Worm (Caenorhabditis elegans) whole organism, early embryonic: ENCODE data around the gene mlt-9.

Source experiments
- B0310.2 ChIP-seq: sonication (generic microtip); optimal IDR thresholded peaks from 2 replicates; lab custom pipeline; 2016; ENCODE audit warnings: mild to moderate bottlenecking, missing genetic modification characterization, missing compliant biosample characterization
- F13C5.2 ChIP-seq: sonication (generic microtip); optimal IDR thresholded peaks from 2 replicates; lab custom pipeline; 2017; ENCODE audit warnings: mild to moderate bottlenecking, missing genetic modification characterization, inconsistent platforms, missing compliant biosample characterization
- aly-1 ChIP-seq: sonication (generic microtip); optimal IDR thresholded peaks from 2 replicates; lab custom pipeline; 2016; ENCODE audit warnings: missing genetic modification characterization, missing compliant biosample characterization
- ama-1 ChIP-seq: fragments of 150-350 bp; optimal IDR thresholded peaks from 2 replicates; lab custom pipeline; 2014
- ceh-13 ChIP-seq: fragments of 200-800 bp; sonication (Bioruptor generic); optimal IDR thresholded peaks from 2 replicates; lab custom pipeline; 2018; ENCODE audit warnings: mild to moderate bottlenecking, missing genetic modification characterization, missing compliant biosample characterization
- ceh-36 ChIP-seq: sonication (generic microtip); optimal IDR thresholded peaks from 2 replicates; lab custom pipeline; 2016; ENCODE audit warnings: missing genetic modification characterization, inconsistent platforms, missing compliant biosample characterization
- ets-7 ChIP-seq: sonication (generic microtip); optimal IDR thresholded peaks from 2 replicates; lab custom pipeline; 2016; ENCODE audit warnings: missing genotype, missing genetic modification characterization, missing compliant biosample characterization
- flt-1 ChIP-seq: fragments of 200-800 bp; sonication (Bioruptor generic); IDR thresholded peaks from 2 replicates; pipeline ENCODE4 v1.3.6; 2022; ENCODE audit warnings: missing genetic modification characterization, missing compliant biosample characterization
- hmbx-1 ChIP-seq: sonication (generic microtip); optimal IDR thresholded peaks from 2 replicates; lab custom pipeline; 2016; ENCODE audit warnings: mild to moderate bottlenecking, missing genetic modification characterization, missing compliant biosample characterization
- hmg-4 ChIP-seq: fragments of 200-800 bp; sonication (Bioruptor generic); optimal IDR thresholded peaks from 2 replicates; lab custom pipeline; 2018; ENCODE audit warnings: mild to moderate bottlenecking, missing genetic modification characterization, missing compliant biosample characterization
- hnd-1 ChIP-seq: sonication (generic microtip); optimal IDR thresholded peaks from 2 replicates; lab custom pipeline; 2016; ENCODE audit warnings: missing genetic modification characterization, missing compliant biosample characterization
- pes-1 ChIP-seq: fragments of 200-800 bp; sonication (Bioruptor generic); IDR thresholded peaks from 2 replicates; pipeline ENCODE4 v1.3.6; 2022; ENCODE audit warnings: missing genetic modification reagents, missing genetic modification characterization, missing compliant biosample characterization
- scrt-1 ChIP-seq: fragments of 200-800 bp; sonication (Bioruptor generic); IDR thresholded peaks from 2 replicates; pipeline ENCODE4 v1.3.6; 2022; ENCODE audit warnings: missing genetic modification characterization, missing compliant biosample characterization
- sea-1 ChIP-seq: fragments of 200-800 bp; sonication (Bioruptor generic); conservative IDR thresholded peaks from 2 replicates; pipeline ENCODE4 v1.3.6; 2022; ENCODE audit warnings: missing genetic modification characterization, missing compliant biosample characterization
- tbx-11 ChIP-seq: fragments of 200-800 bp; sonication (Bioruptor generic); IDR thresholded peaks from 2 replicates; pipeline ENCODE4 v1.3.6; 2022; ENCODE audit warnings: missing genetic modification characterization, missing compliant biosample characterization
- tbx-37 ChIP-seq: fragments of 200-800 bp; sonication (Bioruptor generic); conservative IDR thresholded peaks from 2 replicates; pipeline ENCODE4 v1.3.6; 2022; ENCODE audit warnings: missing genetic modification reagents, missing genetic modification characterization, missing compliant biosample characterization
- tra-4 ChIP-seq: sonication (generic microtip); optimal IDR thresholded peaks from 2 replicates; lab custom pipeline; 2017; ENCODE audit warnings: missing genetic modification characterization, missing compliant biosample characterization

The mlt-9 gene

ce11 chrX:15107747-15108252, at the start of gene mlt-9:
Gene mlt-9, minus strand, starts transcription at chrX:15107797.
- no peak for TF ChIP-seq hmbx-1
- TF ChIP-seq ceh-36, result no peak
- TF ChIP-seq aly-1, result peak; percentile 20

- no peak for TF ChIP-seq ets-7
- TF ChIP-seq aly-1, result no peak
- no peak for TF ChIP-seq ceh-13 (GFP tag; lab: Kevin White, UChicago)
- no peak for TF ChIP-seq ceh-36
- TF ChIP-seq F13C5.2 (tag; lab: Kevin White, UChicago), result no peak
- TF ChIP-seq tbx-37 (GFP tag; lab: Robert Waterston, UW), result no peak
- TF ChIP-seq tra-4 (tag; lab: Kevin White, UChicago), result no peak
- no peak for TF ChIP-seq hmbx-1
- TF ChIP-seq sea-1 (GFP tag; lab: Robert Waterston, UW), result no peak
- TF ChIP-seq scrt-1 (GFP tag; lab: Robert Waterston, UW), result no peak
- no peak for TF ChIP-seq hnd-1
- no peak for TF ChIP-seq tbx-11 (GFP tag; lab: Robert Waterston, UW)
- TF ChIP-seq pes-1 (GFP tag; lab: Robert Waterston, UW), result no peak
- no peak for TF ChIP-seq flt-1 (GFP tag; lab: Robert Waterston, UW)
- no peak for TF ChIP-seq ama-1 (lab: Kevin White, UChicago)
Measured at ce11 chrX:15155054-15155453, 47.5 kb upstream of the mlt-9 start.

- TF ChIP-seq pes-1 (GFP tag; lab: Robert Waterston, UW) (no peak), hnd-1 (no peak), ama-1 (lab: Kevin White, UChicago) (no peak), ceh-36 (no peak), hmg-4 (no peak), sea-1 (GFP tag; lab: Robert Waterston, UW) (no peak), tra-4 (tag; lab: Kevin White, UChicago) (no peak), ceh-13 (GFP tag; lab: Kevin White, UChicago) (no peak), B0310.2 (tag; lab: Kevin White, UChicago) (no peak), tbx-37 (GFP tag; lab: Robert Waterston, UW) (no peak), hmbx-1 (no peak), tbx-11 (GFP tag; lab: Robert Waterston, UW) (no peak), ets-7 (no peak), flt-1 (GFP tag; lab: Robert Waterston, UW) (no peak), F13C5.2 (tag; lab: Kevin White, UChicago) (no peak), scrt-1 (GFP tag; lab: Robert Waterston, UW) (no peak), aly-1 (no peak)
Measured at ce11 chrX:15148831-15149230, 41.2 kb upstream of the mlt-9 start.

- TF ChIP-seq tra-4 (tag; lab: Kevin White, UChicago), result no peak
- no peak for TF ChIP-seq aly-1
Measured at ce11 chrX:15148389-15148788, 40.8 kb upstream of the mlt-9 start.

- TF ChIP-seq hmbx-1 (no peak), tra-4 (tag; lab: Kevin White, UChicago) (no peak), B0310.2 (tag; lab: Kevin White, UChicago) (no peak), hnd-1 (no peak), flt-1 (GFP tag; lab: Robert Waterston, UW) (no peak), tbx-11 (GFP tag; lab: Robert Waterston, UW) (no peak), sea-1 (GFP tag; lab: Robert Waterston, UW) (no peak), F13C5.2 (tag; lab: Kevin White, UChicago) (no peak), pes-1 (GFP tag; lab: Robert Waterston, UW) (no peak), hmg-4 (no peak), ceh-36 (no peak), ama-1 (lab: Kevin White, UChicago) (no peak), ets-7 (no peak), aly-1 (no peak), scrt-1 (GFP tag; lab: Robert Waterston, UW) (no peak), ceh-13 (GFP tag; lab: Kevin White, UChicago) (no peak), tbx-37 (GFP tag; lab: Robert Waterston, UW) (no peak)
Measured at ce11 chrX:15147640-15148039, 40.0 kb upstream of the mlt-9 start, which contains the start of gene unc-7. Gene unc-7, minus strand, starts transcription at chrX:15147740.

ce11 chrX:15146415-15147210, 39.0 kb upstream of the mlt-9 start:
- TF ChIP-seq pes-1 (GFP tag; lab: Robert Waterston, UW) (peak; percentile 69), F13C5.2 (tag; lab: Kevin White, UChicago) (no peak), flt-1 (GFP tag; lab: Robert Waterston, UW) (0 out of 2 replicates have a peak, but pooled peaks have one; percentile 49)

- TF ChIP-seq sea-1 (GFP tag; lab: Robert Waterston, UW), result no peak
- TF ChIP-seq tbx-37 (GFP tag; lab: Robert Waterston, UW), result no peak
- no peak for TF ChIP-seq ceh-13 (GFP tag; lab: Kevin White, UChicago)
- TF ChIP-seq scrt-1 (GFP tag; lab: Robert Waterston, UW), result no peak
- TF ChIP-seq pes-1 (GFP tag; lab: Robert Waterston, UW), result no peak
- no peak for TF ChIP-seq aly-1
- TF ChIP-seq hnd-1, result no peak
- no peak for TF ChIP-seq hmbx-1
- TF ChIP-seq flt-1 (GFP tag; lab: Robert Waterston, UW), result no peak
- TF ChIP-seq B0310.2 (tag; lab: Kevin White, UChicago), result no peak
- no peak for TF ChIP-seq F13C5.2 (tag; lab: Kevin White, UChicago)
- TF ChIP-seq ceh-36, result no peak
Measured at ce11 chrX:15134941-15135340, 27.3 kb upstream of the mlt-9 start.

- no peak for TF ChIP-seq ets-7
- no peak for TF ChIP-seq ama-1 (lab: Kevin White, UChicago)
- TF ChIP-seq hnd-1, result no peak
- TF ChIP-seq tbx-37 (GFP tag; lab: Robert Waterston, UW), result no peak
- TF ChIP-seq tra-4 (tag; lab: Kevin White, UChicago), result no peak
- no peak for TF ChIP-seq flt-1 (GFP tag; lab: Robert Waterston, UW)
- no peak for TF ChIP-seq sea-1 (GFP tag; lab: Robert Waterston, UW)
- no peak for TF ChIP-seq tbx-11 (GFP tag; lab: Robert Waterston, UW)
- TF ChIP-seq F13C5.2 (tag; lab: Kevin White, UChicago), result no peak
- no peak for TF ChIP-seq pes-1 (GFP tag; lab: Robert Waterston, UW)
Measured at ce11 chrX:15133180-15133579, 25.6 kb upstream of the mlt-9 start.
